Worm (Caenorhabditis elegans): Measurements from ENCODE around the gene Y105C5A.12.

ce11 chrIV:15617667-15618066, 23.9 kb downstream of the Y105C5A.12 start:
- TF ChIP-seq alr-1 (tag; optimal IDR thresholded peaks at IDR 0.05), result no peak
- TF ChIP-seq nhr-11 (tag; optimal IDR thresholded peaks at IDR 0.05), result no peak
- no peak for TF ChIP-seq ama-1 (optimal IDR thresholded peaks at IDR 0.05)
- no peak for TF ChIP-seq unc-55 (GFP tag; optimal IDR thresholded peaks at IDR 0.05)
- TF ChIP-seq ztf-11 (tag; optimal IDR thresholded peaks at IDR 0.05), result no peak
